Worm (Caenorhabditis elegans) whole organism, early embryonic: ENCODE results near the gene R102.8.
"Not testable (repeated sequence)": the region's sequence is repeated elsewhere in the genome, so short reads cannot be mapped to it uniquely, and the experiment has no call there.

Experiments used
- F13C5.2 ChIP-seq: sonication (generic microtip); optimal IDR thresholded peaks from 2 replicates; lab custom pipeline; 2017; ENCODE audit warnings: mild to moderate bottlenecking, missing genetic modification characterization, inconsistent platforms, missing compliant biosample characterization
- ama-1 ChIP-seq: fragments of 150-350 bp; optimal IDR thresholded peaks from 2 replicates; lab custom pipeline; 2014
- flt-1 ChIP-seq: fragments of 200-800 bp; sonication (Bioruptor generic); IDR thresholded peaks from 2 replicates; pipeline ENCODE4 v1.3.6; 2022; ENCODE audit warnings: missing genetic modification characterization, missing compliant biosample characterization
- pes-1 ChIP-seq: fragments of 200-800 bp; sonication (Bioruptor generic); IDR thresholded peaks from 2 replicates; pipeline ENCODE4 v1.3.6; 2022; ENCODE audit warnings: missing genetic modification reagents, missing genetic modification characterization, missing compliant biosample characterization

DNA sequence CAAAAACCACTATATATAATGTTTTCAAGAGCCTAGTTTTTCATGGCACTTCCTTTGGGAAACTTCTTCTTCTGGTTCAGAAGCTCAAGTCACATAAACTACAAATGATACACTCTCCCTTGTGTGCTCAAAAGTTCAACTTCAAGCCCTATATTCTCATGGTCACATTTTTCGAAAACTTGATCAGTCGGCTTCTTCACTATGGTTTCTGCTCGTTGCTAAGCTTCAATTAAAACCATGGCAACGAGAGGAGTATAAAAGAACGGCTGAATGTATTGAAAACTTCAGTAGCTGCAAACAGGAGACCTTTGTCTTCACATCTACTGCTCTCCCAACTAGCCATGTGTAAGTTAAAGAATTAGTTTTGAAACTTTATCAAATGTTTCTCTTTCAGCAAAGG lies 2.7 kb downstream of the R102.8 start, which contains the start of gene R102.2:
- TF ChIP-seq pes-1; flt-1 (GFP tag; lab: Robert Waterston, UW); F13C5.2; ama-1 (lab: Kevin White, UChicago): not testable (repeated sequence)
